Worm (Caenorhabditis elegans) whole organism, midembryonic: ENCODE measurements around the gene wrn-1.

Source experiments
- T22C8.4 ChIP-seq: fragments of 200-800 bp; sonication (Bioruptor generic); IDR thresholded peaks from 2 replicates; pipeline ENCODE4 v1.3.6; 2022; ENCODE audit warnings: missing genetic modification characterization, missing compliant biosample characterization
- flt-1 ChIP-seq: fragments of 200-800 bp; sonication (Bioruptor generic); IDR thresholded peaks from 2 replicates; pipeline ENCODE4 v1.3.6; 2022; ENCODE audit warnings: missing genetic modification characterization, missing compliant biosample characterization
- tab-1 ChIP-seq: fragments of 200-800 bp; sonication (Bioruptor generic); IDR thresholded peaks from 2 replicates; pipeline ENCODE4 v1.3.6; 2022; ENCODE audit warnings: missing genetic modification characterization, missing compliant biosample characterization
- ztf-23 ChIP-seq: fragments of 200-800 bp; sonication (Bioruptor generic); IDR thresholded peaks from 2 replicates; pipeline ENCODE4 v1.3.6; 2022; ENCODE audit warnings: missing genetic modification reagents, missing genetic modification characterization, missing compliant biosample characterization
- ztf-29 ChIP-seq: fragments of 200-800 bp; sonication (Bioruptor generic); IDR thresholded peaks from 2 replicates; pipeline ENCODE4 v1.3.6; 2022; ENCODE audit warnings: missing genetic modification reagents, missing genetic modification characterization, missing compliant biosample characterization

DNA sequence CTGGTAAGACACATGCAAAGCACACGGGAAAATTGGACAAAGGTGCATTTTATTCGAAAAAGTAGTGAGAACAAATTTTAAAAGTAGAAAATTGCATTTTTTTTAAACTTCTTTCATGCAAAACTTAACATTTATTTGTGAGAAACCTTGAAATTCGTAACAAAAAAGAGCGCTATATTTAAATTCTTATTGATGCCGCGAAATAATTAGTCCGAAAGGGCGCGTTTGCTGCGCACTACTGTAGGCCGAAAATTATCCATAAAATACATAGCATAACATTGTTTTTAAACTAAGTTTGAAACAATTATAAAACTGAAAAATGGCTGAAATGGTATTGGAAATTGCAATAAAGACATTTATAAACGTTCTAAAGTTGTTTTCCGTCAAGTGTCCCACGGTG lies 35.1 kb upstream of the wrn-1 start:
- TF ChIP-seq T22C8.4, result no peak
- TF ChIP-seq ztf-29 (GFP tag; lab: Robert Waterston, UW), result no peak
- TF ChIP-seq flt-1 (GFP tag; lab: Robert Waterston, UW), result no peak
- TF ChIP-seq tab-1, result no peak
- no peak for TF ChIP-seq ztf-23 (GFP tag; lab: Robert Waterston, UW)
